Fruit fly (Drosophila melanogaster) whole organism, embryonic: ENCODE measurements around the gene LIMK1.

Source experiments
- Aef1 ChIP-seq: fragments of 200-800 bp; sonication (Bioruptor generic); IDR thresholded peaks from 3 replicates; pipeline ENCODE4 v1.3.6; 2022; ENCODE audit warnings: missing biosample characterization, missing genetic modification characterization
- CG10979 ChIP-seq: fragments of 200-800 bp; sonication (Bioruptor generic); optimal IDR thresholded peaks from 2 replicates; lab custom pipeline; 2018; ENCODE audit warnings: missing biosample characterization, mild to moderate bottlenecking, missing genetic modification characterization, moderate library complexity
- CG11504 ChIP-seq: fragments of 200-800 bp; sonication (Bioruptor generic); optimal IDR thresholded peaks from 3 replicates; lab custom pipeline; 2019; ENCODE audit warnings: missing biosample characterization, mild to moderate bottlenecking, missing genetic modification characterization, moderate library complexity
- CG11696 ChIP-seq: fragments of 200-800 bp; sonication (Bioruptor generic); IDR thresholded peaks from 2 replicates; pipeline ENCODE4 v1.3.6; 2022; ENCODE audit warnings: missing biosample characterization, missing genetic modification characterization
- CG12659 ChIP-seq: fragments of 200-800 bp; sonication (Bioruptor generic); optimal IDR thresholded peaks from 3 replicates; lab custom pipeline; 2017; ENCODE audit warnings: mild to moderate bottlenecking, missing biosample characterization, missing genetic modification reagents, missing genetic modification characterization
- CG13424 ChIP-seq: fragments of 200-800 bp; sonication (Bioruptor generic); optimal IDR thresholded peaks from 2 replicates; lab custom pipeline; 2019; ENCODE audit warnings: missing biosample characterization, mild to moderate bottlenecking, missing genetic modification characterization, moderate library complexity
- CG14441 ChIP-seq: fragments of 200-800 bp; sonication (Bioruptor generic); IDR thresholded peaks from 2 replicates; pipeline ENCODE4 v1.3.6; 2022; ENCODE audit warnings: missing biosample characterization, missing genetic modification characterization
- CG15269 ChIP-seq: fragments of 200-800 bp; sonication (Bioruptor generic); optimal IDR thresholded peaks from 2 replicates; lab custom pipeline; 2018; ENCODE audit warnings: missing biosample characterization, mild to moderate bottlenecking, missing genetic modification characterization, moderate library complexity
- CG17359 ChIP-seq: fragments of 200-800 bp; sonication (Bioruptor generic); optimal IDR thresholded peaks from 3 replicates; lab custom pipeline; 2018; ENCODE audit warnings: missing biosample characterization, mild to moderate bottlenecking, missing genetic modification characterization, moderate library complexity
- CG17912 ChIP-seq: fragments of 200-800 bp; sonication (Bioruptor generic); optimal IDR thresholded peaks from 2 replicates; lab custom pipeline; 2018; ENCODE audit warnings: missing biosample characterization, mild to moderate bottlenecking, missing genetic modification characterization
- CG1792 ChIP-seq: fragments of 200-800 bp; sonication (Bioruptor generic); optimal IDR thresholded peaks from 2 replicates; lab custom pipeline; 2016; ENCODE audit warnings: missing biosample characterization, missing genetic modification characterization
- CG30403 ChIP-seq: fragments of 200-800 bp; sonication (Bioruptor generic); optimal IDR thresholded peaks from 3 replicates; lab custom pipeline; 2016; ENCODE audit warnings: missing biosample characterization, missing genetic modification characterization
- CG31441 ChIP-seq: fragments of 200-800 bp; sonication (Bioruptor generic); IDR thresholded peaks from 2 replicates; pipeline ENCODE4 v1.3.6; 2022; ENCODE audit warnings: missing biosample characterization, missing genetic modification characterization
- CG32772 ChIP-seq: fragments of 200-800 bp; sonication (Bioruptor generic); IDR thresholded peaks from 2 replicates; pipeline ENCODE4 v1.3.6; 2022; ENCODE audit warnings: missing biosample characterization, missing genetic modification characterization
- CTCF ChIP-seq: fragments of 200-800 bp; sonication (Bioruptor generic); optimal IDR thresholded peaks from 2 replicates; lab custom pipeline; 2017; ENCODE audit warnings: missing biosample characterization, mild to moderate bottlenecking, missing genetic modification characterization, moderate library complexity
- Dad ChIP-seq: fragments of 200-800 bp; sonication (Bioruptor generic); optimal IDR thresholded peaks from 3 replicates; lab custom pipeline; 2016; ENCODE audit warnings: missing biosample characterization, missing genetic modification characterization
- Dbx ChIP-seq: fragments of 200-800 bp; sonication (Bioruptor generic); IDR thresholded peaks from 3 replicates; pipeline ENCODE4 v1.3.6; 2022; ENCODE audit warnings: missing biosample characterization, missing genetic modification characterization
- Hmr ChIP-seq: fragments of 200-800 bp; sonication (Bioruptor generic); optimal IDR thresholded peaks from 3 replicates; lab custom pipeline; 2017; ENCODE audit warnings: mild to moderate bottlenecking, missing biosample characterization, missing genetic modification reagents, missing genetic modification characterization
- Hr78 ChIP-seq, 2 experiments: fragments of 200-800 bp in 1 of 2; fragments of >200 bp in 1 of 2; sonication (Bioruptor generic) in 1 of 2; optimal IDR thresholded peaks; 2 replicates each; lab custom pipeline; 2017 to 2019; ENCODE audit warnings: missing biosample characterization in 2 of 2, missing genetic modification characterization in 2 of 2, mild to moderate bottlenecking in 1 of 2, moderate library complexity in 1 of 2
- Lpt ChIP-seq: fragments of >200 bp; optimal IDR thresholded peaks from 2 replicates; lab custom pipeline; 2018; ENCODE audit warnings: missing biosample characterization, missing genetic modification characterization
- Med ChIP-seq: fragments of 200-800 bp; sonication (Bioruptor generic); peaks from one replicate; lab custom pipeline; 2016; ENCODE audit warnings: missing biosample characterization, missing genetic modification characterization, mild to moderate bottlenecking, inconsistent platforms, moderate library complexity
- Neu2 ChIP-seq: fragments of 200-800 bp; sonication (Bioruptor generic); optimal IDR thresholded peaks from 3 replicates; lab custom pipeline; 2016; ENCODE audit warnings: missing biosample characterization, missing genetic modification characterization, borderline replicate concordance
- PHDP ChIP-seq: fragments of 200-800 bp; sonication (Bioruptor generic); optimal IDR thresholded peaks from 3 replicates; lab custom pipeline; 2018; ENCODE audit warnings: missing biosample characterization, mild to moderate bottlenecking, missing genetic modification characterization, moderate library complexity
- Pdp1 ChIP-seq, 2 experiments: fragments of 200-800 bp; sonication (Bioruptor generic); optimal IDR thresholded peaks; 3 replicates each; lab custom pipeline; 2016; ENCODE audit warnings: missing biosample characterization in 2 of 2, missing genetic modification characterization in 2 of 2, mild to moderate bottlenecking in 1 of 2, moderate library complexity in 1 of 2
- Ptx1 ChIP-seq: fragments of 200-800 bp; sonication (Bioruptor generic); IDR thresholded peaks from 2 replicates; pipeline ENCODE4 v1.3.6; 2022; ENCODE audit warnings: missing biosample characterization, missing genetic modification characterization
- Scr ChIP-seq: fragments of 200-800 bp; sonication (Bioruptor generic); IDR thresholded peaks from 2 replicates; pipeline ENCODE4 v1.3.6; 2022; ENCODE audit warnings: missing biosample characterization, missing genetic modification characterization; ENCODE audit not compliant: partially characterized antibody
- Six4 ChIP-seq: fragments of 200-800 bp; sonication (Bioruptor generic); optimal IDR thresholded peaks from 2 replicates; lab custom pipeline; 2016; ENCODE audit warnings: missing biosample characterization, missing genetic modification characterization
- Spps ChIP-seq: fragments of 200-800 bp; sonication (Bioruptor generic); optimal IDR thresholded peaks from 2 replicates; lab custom pipeline; 2018; ENCODE audit warnings: missing biosample characterization, mild to moderate bottlenecking, missing genetic modification characterization
- bsh ChIP-seq, 2 experiments: fragments of 200-800 bp; sonication (Bioruptor generic); optimal IDR thresholded peaks; 2 replicates each; lab custom pipeline; 2017 to 2018; ENCODE audit warnings: mild to moderate bottlenecking in 2 of 2, missing biosample characterization in 2 of 2, missing genetic modification characterization in 2 of 2, moderate library complexity in 1 of 2
- dmrt11E ChIP-seq: fragments of 200-800 bp; sonication (Bioruptor generic); optimal IDR thresholded peaks from 3 replicates; lab custom pipeline; 2018; ENCODE audit warnings: missing biosample characterization, mild to moderate bottlenecking, missing genetic modification characterization, moderate library complexity
- dysf ChIP-seq: fragments of 200-800 bp; sonication (Bioruptor generic); IDR thresholded peaks from 3 replicates; pipeline ENCODE4 v1.3.6; 2022; ENCODE audit warnings: missing biosample characterization, missing genetic modification characterization
- en ChIP-seq: fragments of 200-800 bp; sonication (Bioruptor generic); optimal IDR thresholded peaks from 2 replicates; lab custom pipeline; 2016; ENCODE audit warnings: missing biosample characterization, missing genetic modification characterization
- fru ChIP-seq: fragments of >200 bp; optimal IDR thresholded peaks from 2 replicates; lab custom pipeline; 2017
- ftz-f1 ChIP-seq: fragments of 200-800 bp; sonication (Bioruptor generic); optimal IDR thresholded peaks from 2 replicates; lab custom pipeline; 2016; ENCODE audit warnings: missing biosample characterization, missing genetic modification characterization
- gem ChIP-seq: fragments of 200-800 bp; sonication (Bioruptor generic); optimal IDR thresholded peaks from 2 replicates; lab custom pipeline; 2019; ENCODE audit warnings: missing biosample characterization, mild to moderate bottlenecking, missing genetic modification characterization, moderate library complexity
- lab ChIP-seq: fragments of 200-800 bp; sonication (Bioruptor generic); optimal IDR thresholded peaks from 3 replicates; lab custom pipeline; 2017; ENCODE audit warnings: missing biosample characterization, missing genetic modification characterization, mild to moderate bottlenecking, moderate library complexity, missing genetic modification reagents
- lola ChIP-seq, 3 experiments: fragments of >200 bp in 2 of 3; fragments of 200-800 bp in 1 of 3; sonication (Bioruptor generic) in 1 of 3; optimal IDR thresholded peaks; 2 replicates each; lab custom pipeline; 2017 to 2019; ENCODE audit warnings: missing biosample characterization in 3 of 3, missing genetic modification characterization in 3 of 3, mild to moderate bottlenecking in 1 of 3, moderate library complexity in 1 of 3
- luna ChIP-seq: fragments of 200-800 bp; sonication (Bioruptor generic); optimal IDR thresholded peaks from 2 replicates; lab custom pipeline; 2016; ENCODE audit warnings: missing biosample characterization, missing genetic modification characterization
- oc ChIP-seq: fragments of 200-800 bp; sonication (Bioruptor generic); optimal IDR thresholded peaks from 2 replicates; lab custom pipeline; 2018; ENCODE audit warnings: missing biosample characterization, mild to moderate bottlenecking, missing genetic modification characterization, moderate library complexity
- otp ChIP-seq: fragments of 200-800 bp; sonication (Bioruptor generic); IDR thresholded peaks from 3 replicates; pipeline ENCODE4, ENCODE4 v1.3.6; 2022; ENCODE audit warnings: missing biosample characterization, missing genetic modification characterization
- peb ChIP-seq: fragments of 200-800 bp; sonication (Bioruptor generic); IDR thresholded peaks from 2 replicates; pipeline ENCODE4 v1.3.6; 2022; ENCODE audit warnings: missing biosample characterization, missing genetic modification characterization
- schlank ChIP-seq: fragments of 200-800 bp; sonication (Bioruptor generic); optimal IDR thresholded peaks from 2 replicates; lab custom pipeline; 2018; ENCODE audit warnings: missing biosample characterization, mild to moderate bottlenecking, missing genetic modification characterization
- stwl ChIP-seq: fragments of 200-800 bp; sonication (Bioruptor generic); optimal IDR thresholded peaks from 3 replicates; lab custom pipeline; 2018; ENCODE audit warnings: missing biosample characterization, mild to moderate bottlenecking, missing genetic modification characterization, moderate library complexity
- sug ChIP-seq: fragments of 200-800 bp; optimal IDR thresholded peaks from 2 replicates; lab custom pipeline; 2019; ENCODE audit warnings: missing biosample characterization, mild to moderate bottlenecking, missing genetic modification characterization, moderate library complexity
- trem ChIP-seq: fragments of 200-800 bp; optimal IDR thresholded peaks from 3 replicates; lab custom pipeline; 2019; ENCODE audit warnings: missing biosample characterization, mild to moderate bottlenecking, missing genetic modification characterization, moderate library complexity
- tup ChIP-seq: fragments of 200-800 bp; sonication (Bioruptor generic); optimal IDR thresholded peaks from 2 replicates; lab custom pipeline; 2016; ENCODE audit warnings: missing biosample characterization, mild to moderate bottlenecking, missing genetic modification characterization, moderate library complexity
- twi ChIP-seq: fragments of 200-800 bp; optimal IDR thresholded peaks from 2 replicates; lab custom pipeline; 2019; ENCODE audit warnings: missing biosample characterization, mild to moderate bottlenecking, missing genetic modification characterization, moderate library complexity
- unpg ChIP-seq: fragments of 200-800 bp; sonication (Bioruptor generic); optimal IDR thresholded peaks from 3 replicates; lab custom pipeline; 2018; ENCODE audit warnings: missing biosample characterization, mild to moderate bottlenecking, missing genetic modification characterization, moderate library complexity
- zfh1 ChIP-seq: fragments of 200-800 bp; sonication (Bioruptor generic); IDR thresholded peaks from 3 replicates; pipeline ENCODE4 v1.3.6; 2022; ENCODE audit warnings: missing biosample characterization, missing genetic modification characterization

Gene LIMK1

DNA sequence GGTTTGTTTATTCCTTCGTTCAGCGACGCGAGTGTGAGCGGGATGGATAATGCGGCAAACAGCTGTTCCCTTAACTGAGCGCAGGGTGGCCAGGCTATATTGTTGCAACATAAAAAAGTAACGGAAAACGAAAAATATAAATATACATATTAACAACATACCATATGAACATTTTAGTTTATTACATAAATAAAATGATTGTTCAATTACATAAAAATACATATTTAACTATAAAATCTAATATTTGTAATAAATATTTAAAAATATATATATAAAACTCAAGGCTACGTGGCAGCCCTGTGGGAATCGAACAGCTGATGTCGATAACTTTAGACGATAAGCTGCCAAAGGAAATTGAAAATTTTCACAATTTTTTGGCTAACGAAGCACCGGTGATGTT lies 37.6 kb upstream of the LIMK1 start, which contains the start of the genes Aven and CG2540 (continued):
- peak; percentile 87 for TF ChIP-seq Hmr (GFP tag; lab: Kevin White, UChicago)
- TF ChIP-seq Dbx (GFP tag; lab: Robert Waterston, UW): peak; percentile 71; the same call in 2 of the 3 replicates
- TF ChIP-seq Scr (GFP tag; lab: Robert Waterston, UW): 0 out of 2 replicates have a peak, but pooled peaks have one; percentile 13
- TF ChIP-seq lab: peak; percentile 91
- TF ChIP-seq peb: no peak
- peak; percentile 3 for TF ChIP-seq schlank (tag; lab: Kevin White, UChicago)
- TF ChIP-seq CG1792: no peak
- TF ChIP-seq CG14441 (GFP tag; lab: Robert Waterston, UW): no peak
- TF ChIP-seq CG17912 (GFP tag; lab: Kevin White, UChicago): peak; percentile 63
- TF ChIP-seq Ptx1 (GFP tag; lab: Robert Waterston, UW): peak; percentile 78
- peak; percentile 5 for TF ChIP-seq tup (GFP tag; lab: Kevin White, UChicago)
- peak in 1 of 2 experiments; percentile 15 for TF ChIP-seq Pdp1 (GFP tag; optimal IDR thresholded peaks at IDR 0.05; lab: Kevin White, UChicago)
- TF ChIP-seq sug (tag; lab: Kevin White, UChicago): peak; percentile 90
- 0 out of 2 replicates have a peak, but pooled peaks have one; percentile 23 for TF ChIP-seq CG11696 (GFP tag; lab: Robert Waterston, UW)
- no peak for TF ChIP-seq otp (GFP tag; lab: Robert Waterston, UW)
- no peak for TF ChIP-seq ftz-f1 (GFP tag; lab: Kevin White, UChicago)
- TF ChIP-seq Aef1 (GFP tag; lab: Robert Waterston, UW): 0 out of 3 replicates have a peak, but pooled peaks have one; percentile 13
- TF ChIP-seq Med (GFP tag; lab: Kevin White, UChicago): peak; percentile 28
- peak; percentile 71 for TF ChIP-seq Six4 (GFP tag; lab: Kevin White, UChicago)
- peak; percentile 54 to 84 for TF ChIP-seq bsh (GFP tag; optimal IDR thresholded peaks at IDR 0.05; lab: Kevin White, UChicago)
- peak; percentile 77 for TF ChIP-seq oc
- peak; percentile 90 for TF ChIP-seq CG12659
- peak; percentile 77 for TF ChIP-seq dysf (GFP tag; lab: Robert Waterston, UW)
- no peak for TF ChIP-seq fru (lab: Kevin White, UChicago)
- TF ChIP-seq CG32772 (GFP tag; lab: Robert Waterston, UW): peak; percentile 69
- peak in 1 of 2 experiments; percentile 47 for TF ChIP-seq Hr78 (GFP tag; optimal IDR thresholded peaks at IDR 0.05; lab: Kevin White, UChicago)
- no peak for TF ChIP-seq Dad
- TF ChIP-seq twi (tag; lab: Kevin White, UChicago): peak; percentile 81
- TF ChIP-seq CG15269: peak; percentile 88

DNA sequence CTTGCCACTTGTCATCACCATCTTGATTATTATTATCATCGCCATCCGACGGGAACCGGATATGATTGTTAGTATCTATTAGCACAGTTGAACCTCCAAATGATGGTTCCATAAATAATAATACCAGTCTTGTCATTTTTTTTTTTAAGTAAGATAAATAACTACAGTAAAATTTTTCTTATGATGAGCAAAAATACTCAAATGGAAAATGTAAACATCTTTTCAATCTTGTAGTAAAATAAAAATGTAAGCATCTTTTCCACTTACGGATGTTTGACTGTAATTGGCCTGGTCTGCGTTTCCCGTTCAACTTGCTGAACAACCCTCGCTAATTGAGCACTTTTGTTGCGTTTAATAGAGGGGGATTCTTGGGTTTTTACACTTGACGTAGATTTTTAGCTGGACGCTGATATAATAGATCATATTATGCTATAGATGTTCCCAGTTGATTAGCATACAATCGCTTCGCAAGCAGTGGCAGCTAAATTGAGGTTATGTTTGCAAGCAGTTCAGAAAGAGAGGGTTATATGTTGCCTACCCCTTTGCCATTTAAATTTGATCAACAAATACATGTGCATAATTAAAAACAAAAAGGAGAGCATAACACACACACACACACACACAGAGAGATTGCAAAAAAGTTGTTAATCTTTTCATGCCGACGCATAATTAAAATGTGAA lies 33.7 kb upstream of the LIMK1 start:
- TF ChIP-seq trem (tag; lab: Kevin White, UChicago) (no peak), CG17359 (tag; lab: Kevin White, UChicago) (no peak), CG11504 (tag; lab: Kevin White, UChicago) (peak; percentile 20), dmrt11E (tag; lab: Kevin White, UChicago) (peak; percentile 28), luna (GFP tag; lab: Kevin White, UChicago) (no peak), CG10979 (tag; lab: Kevin White, UChicago) (peak; percentile 20), Lpt (GFP tag; lab: Kevin White, UChicago) (no peak), en (no peak), gem (tag; lab: Kevin White, UChicago) (peak; percentile 16), Spps (no peak), CG30403 (GFP tag; lab: Kevin White, UChicago) (no peak), stwl (tag; lab: Kevin White, UChicago) (no peak), CG31441 (GFP tag; lab: Robert Waterston, UW) (peak; percentile 13; the same call in 1 of the 2 replicates), CTCF (GFP tag; lab: Kevin White, UChicago) (no peak), lola (GFP tag; optimal IDR thresholded peaks at IDR 0.05; lab: Kevin White, UChicago) (peak in 1 of 3 experiments; percentile 24), Neu2 (no peak), CG13424 (tag; lab: Kevin White, UChicago) (no peak), ftz-f1 (GFP tag; lab: Kevin White, UChicago) (no peak), PHDP (tag; lab: Kevin White, UChicago) (no peak), CG1792 (no peak), Med (GFP tag; lab: Kevin White, UChicago) (peak; percentile 18), zfh1 (GFP tag; lab: Robert Waterston, UW) (no peak), CG32772 (GFP tag; lab: Robert Waterston, UW) (no peak), unpg (GFP tag; lab: Kevin White, UChicago) (peak; percentile 28)
